Worm (Caenorhabditis elegans) whole organism, L1 larva: ENCODE measurements around the gene pcp-4.

Source experiments
- C16A3.4 ChIP-seq: fragments of 150-350 bp; optimal IDR thresholded peaks from 2 replicates; lab custom pipeline; 2014; ENCODE audit warnings: missing biosample characterization, missing genetic modification characterization
- C34B4.2 ChIP-seq: sonication (generic microtip); optimal IDR thresholded peaks from 2 replicates; lab custom pipeline; 2017; ENCODE audit warnings: mild to moderate bottlenecking, missing genetic modification characterization, missing compliant biosample characterization
- aly-2 ChIP-seq: fragments of 150-350 bp; optimal IDR thresholded peaks from 2 replicates; lab custom pipeline; 2014; ENCODE audit warnings: missing biosample characterization, missing genetic modification characterization
- ama-1 ChIP-seq: fragments of 150-350 bp; optimal IDR thresholded peaks from 2 replicates; lab custom pipeline; 2014
- ceh-8 ChIP-seq: fragments of 200-800 bp; sonication (Bioruptor generic); optimal IDR thresholded peaks from 2 replicates; lab custom pipeline; 2018; ENCODE audit warnings: mild to moderate bottlenecking, missing genetic modification characterization, moderate library complexity, missing compliant biosample characterization
- ceh-82 ChIP-seq, 3 experiments: fragments of 150-350 bp in 1 of 3; sonication (generic microtip) in 2 of 3; optimal IDR thresholded peaks; 2 replicates each; lab custom pipeline; 2014 to 2017; ENCODE audit warnings: missing biosample characterization in 3 of 3, missing genetic modification characterization in 3 of 3
- ceh-88 ChIP-seq: fragments of 200-800 bp; sonication (Bioruptor generic); IDR thresholded peaks from 2 replicates; pipeline ENCODE4 v1.3.6; 2022; ENCODE audit warnings: missing genetic modification characterization, missing compliant biosample characterization
- ceh-90 ChIP-seq: sonication (generic microtip); optimal IDR thresholded peaks from 2 replicates; lab custom pipeline; 2016; ENCODE audit warnings: missing genetic modification characterization, missing compliant biosample characterization
- efl-1 ChIP-seq, 4 experiments: fragments of 150-350 bp; optimal IDR thresholded peaks in 3 of 4; peaks in 1 of 4; 1 replicate in 1 of 4; 2 replicates in 3 of 4; lab custom pipeline; 2014; ENCODE audit warnings: missing biosample characterization in 2 of 4, missing genetic modification characterization in 2 of 4, missing genetic modification reagents in 2 of 4
- efl-3 ChIP-seq: fragments of 200-800 bp; sonication (Bioruptor generic); optimal IDR thresholded peaks from 2 replicates; lab custom pipeline; 2018; ENCODE audit warnings: mild to moderate bottlenecking, missing genetic modification characterization, missing compliant biosample characterization
- egl-13 ChIP-seq: sonication (generic microtip); optimal IDR thresholded peaks from 2 replicates; lab custom pipeline; 2016; ENCODE audit warnings: missing genotype, missing genetic modification reagents, missing genetic modification characterization, missing compliant biosample characterization
- egl-27 ChIP-seq, 2 experiments: fragments of 150-350 bp in 1 of 2; sonication (generic microtip); optimal IDR thresholded peaks; 3 replicates each; lab custom pipeline; 2017 to 2018; ENCODE audit warnings: missing biosample characterization in 2 of 2, missing genetic modification characterization in 2 of 2, missing genetic modification reagents in 2 of 2
- elt-2 ChIP-seq: sonication (generic microtip); optimal IDR thresholded peaks from 2 replicates; lab custom pipeline; 2016; ENCODE audit warnings: missing genetic modification characterization, mild to moderate bottlenecking, inconsistent platforms, missing compliant biosample characterization, missing genetic modification reagents
- ets-5 ChIP-seq: fragments of 200-800 bp; sonication (Bioruptor generic); IDR thresholded peaks from 2 replicates; pipeline ENCODE4 v1.3.6; 2022; ENCODE audit warnings: missing genetic modification characterization, missing compliant biosample characterization
- fkh-4 ChIP-seq: sonication (generic microtip); optimal IDR thresholded peaks from 2 replicates; lab custom pipeline; 2016; ENCODE audit warnings: missing compliant biosample characterization, missing genetic modification characterization, borderline replicate concordance
- hlh-4 ChIP-seq: sonication (generic microtip); optimal IDR thresholded peaks from 2 replicates; lab custom pipeline; 2016; ENCODE audit warnings: mild to moderate bottlenecking, missing genetic modification characterization, missing compliant biosample characterization
- hpl-2 ChIP-seq: fragments of 150-350 bp; optimal IDR thresholded peaks from 2 replicates; lab custom pipeline; 2014; ENCODE audit warnings: missing biosample characterization, missing genetic modification reagents, missing genetic modification characterization
- isw-1 ChIP-seq: fragments of 200-800 bp; sonication (Bioruptor generic); IDR thresholded peaks from 2 replicates; pipeline ENCODE4 v1.3.6; 2022; ENCODE audit warnings: missing genetic modification characterization, missing compliant biosample characterization
- lin-13 ChIP-seq: fragments of 150-350 bp; optimal IDR thresholded peaks from 2 replicates; lab custom pipeline; 2014; ENCODE audit warnings: missing biosample characterization, missing genetic modification reagents, missing genetic modification characterization
- lin-15B ChIP-seq: fragments of 150-350 bp; sonication (generic microtip); optimal IDR thresholded peaks from 3 replicates; lab custom pipeline; 2014; ENCODE audit warnings: missing biosample characterization, missing genetic modification characterization
- lin-39 ChIP-seq: fragments of 150-350 bp; optimal IDR thresholded peaks from 2 replicates; lab custom pipeline; 2014; ENCODE audit warnings: missing biosample characterization, missing genetic modification reagents, missing genetic modification characterization
- lir-3 ChIP-seq: sonication (generic microtip); optimal IDR thresholded peaks from 2 replicates; lab custom pipeline; 2016; ENCODE audit warnings: mild to moderate bottlenecking, missing genetic modification characterization, moderate library complexity, missing compliant biosample characterization; ENCODE audit not compliant: poor library complexity
- lsy-2 ChIP-seq, 2 experiments: fragments of 150-350 bp; optimal IDR thresholded peaks; 2 replicates each; lab custom pipeline; 2014; ENCODE audit warnings: missing biosample characterization in 2 of 2, missing genetic modification characterization in 2 of 2
- mdl-1 ChIP-seq, 2 experiments: fragments of 150-350 bp; optimal IDR thresholded peaks; 2 replicates each; lab custom pipeline; 2014 to 2017; ENCODE audit warnings: missing biosample characterization in 2 of 2, missing genetic modification characterization in 2 of 2, inconsistent platforms in 1 of 2
- nhr-20 ChIP-seq: sonication (generic microtip); optimal IDR thresholded peaks from 2 replicates; lab custom pipeline; 2016; ENCODE audit warnings: mild to moderate bottlenecking, missing genetic modification characterization, missing compliant biosample characterization
- nhr-237 ChIP-seq: fragments of 150-350 bp; optimal IDR thresholded peaks from 2 replicates; lab custom pipeline; 2014; ENCODE audit warnings: missing biosample characterization, missing genetic modification characterization
- nhr-28 ChIP-seq: fragments of 150-350 bp; optimal IDR thresholded peaks from 2 replicates; lab custom pipeline; 2014; ENCODE audit warnings: missing biosample characterization, missing genetic modification characterization
- nhr-71 ChIP-seq: sonication (generic microtip); optimal IDR thresholded peaks from 2 replicates; lab custom pipeline; 2016; ENCODE audit warnings: mild to moderate bottlenecking, missing genetic modification characterization, moderate library complexity, missing compliant biosample characterization
- nhr-76 ChIP-seq: sonication (generic microtip); optimal IDR thresholded peaks from 2 replicates; lab custom pipeline; 2017; ENCODE audit warnings: missing biosample characterization, missing genetic modification characterization
- nhr-85 ChIP-seq: sonication (generic microtip); peaks from one replicate; lab custom pipeline; 2016; ENCODE audit warnings: missing genetic modification characterization, inconsistent platforms, missing compliant biosample characterization
- pax-3 ChIP-seq: fragments of 200-800 bp; sonication (Bioruptor generic); optimal IDR thresholded peaks from 2 replicates; lab custom pipeline; 2018; ENCODE audit warnings: mild to moderate bottlenecking, missing genetic modification characterization, moderate library complexity, missing compliant biosample characterization
- pqm-1 ChIP-seq: sonication (generic microtip); optimal IDR thresholded peaks from 3 replicates; lab custom pipeline; 2017; ENCODE audit warnings: missing biosample characterization, missing genetic modification characterization
- rnt-1 ChIP-seq: sonication (generic microtip); optimal IDR thresholded peaks from 2 replicates; lab custom pipeline; 2016; ENCODE audit warnings: mild to moderate bottlenecking, missing genetic modification characterization, moderate library complexity, missing compliant biosample characterization
- skn-1 ChIP-seq: fragments of 150-350 bp; optimal IDR thresholded peaks from 2 replicates; lab custom pipeline; 2014; ENCODE audit warnings: missing biosample characterization, missing genetic modification characterization
- sox-4 ChIP-seq: sonication (generic microtip); optimal IDR thresholded peaks from 2 replicates; lab custom pipeline; 2016; ENCODE audit warnings: missing genetic modification characterization, missing compliant biosample characterization
- swsn-7 ChIP-seq: sonication (generic microtip); optimal IDR thresholded peaks from 2 replicates; lab custom pipeline; 2016; ENCODE audit warnings: missing genetic modification characterization, missing compliant biosample characterization
- tbx-2 ChIP-seq: sonication (generic microtip); optimal IDR thresholded peaks from 2 replicates; lab custom pipeline; 2016; ENCODE audit warnings: missing genetic modification characterization, missing compliant biosample characterization
- tlp-1 ChIP-seq: fragments of 150-350 bp; optimal IDR thresholded peaks from 2 replicates; lab custom pipeline; 2014; ENCODE audit warnings: missing biosample characterization, missing genetic modification characterization
- vab-15 ChIP-seq: sonication (generic microtip); optimal IDR thresholded peaks from 2 replicates; lab custom pipeline; 2017; ENCODE audit warnings: missing genotype, mild to moderate bottlenecking, missing genetic modification characterization, missing compliant biosample characterization
- zip-4 ChIP-seq: fragments of 200-800 bp; sonication (Bioruptor generic); optimal IDR thresholded peaks from 2 replicates; lab custom pipeline; 2018; ENCODE audit warnings: mild to moderate bottlenecking, missing genetic modification characterization, moderate library complexity, missing compliant biosample characterization

Gene pcp-4

DNA sequence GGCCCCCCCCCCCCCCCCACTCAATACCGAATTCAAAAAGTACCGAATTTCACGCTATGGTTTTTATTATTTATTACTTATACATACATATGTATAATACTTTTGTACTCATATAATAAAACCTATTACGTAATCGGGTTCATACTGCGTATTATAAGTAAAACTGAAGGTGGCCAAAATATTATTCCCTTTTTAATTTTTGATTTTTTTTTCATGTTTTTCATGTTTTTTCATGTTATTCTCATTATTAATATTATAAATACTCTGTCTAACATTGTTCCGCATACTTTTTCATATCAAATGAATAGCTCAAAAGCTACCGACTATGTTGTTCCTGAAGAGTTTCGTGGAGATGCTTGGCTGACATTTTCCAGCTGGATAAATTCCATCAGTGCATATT, 5.3 kb upstream of the pcp-4 start, which contains the start of gene srw-38 (continued):
- TF ChIP-seq isw-1 (GFP tag; lab: Robert Waterston, UW): no peak

DNA sequence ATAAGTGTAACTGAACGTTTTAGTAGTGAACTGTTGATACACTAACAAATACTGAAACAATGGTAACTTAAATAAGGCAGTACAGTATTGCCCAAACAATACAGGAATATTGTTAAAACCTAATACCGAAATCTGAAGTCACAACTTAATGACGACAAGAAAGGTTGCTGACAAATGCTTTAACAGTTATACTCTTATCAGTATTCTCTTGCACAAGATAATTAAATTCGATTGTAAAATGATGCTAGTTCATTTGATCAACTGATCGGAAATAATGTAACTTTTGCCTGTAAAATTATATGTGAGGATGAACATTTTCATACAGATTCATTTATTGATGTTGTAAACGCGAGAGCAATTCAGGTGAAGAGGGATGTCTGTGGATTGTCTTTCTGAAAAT, 777 bp upstream of the pcp-4 start:
- TF ChIP-seq nhr-71 (tag; lab: Kevin White, UChicago): no peak
- TF ChIP-seq ceh-90 (tag; lab: Kevin White, UChicago): no peak
- TF ChIP-seq elt-2 (tag; lab: Kevin White, UChicago): peak; percentile 25

DNA sequence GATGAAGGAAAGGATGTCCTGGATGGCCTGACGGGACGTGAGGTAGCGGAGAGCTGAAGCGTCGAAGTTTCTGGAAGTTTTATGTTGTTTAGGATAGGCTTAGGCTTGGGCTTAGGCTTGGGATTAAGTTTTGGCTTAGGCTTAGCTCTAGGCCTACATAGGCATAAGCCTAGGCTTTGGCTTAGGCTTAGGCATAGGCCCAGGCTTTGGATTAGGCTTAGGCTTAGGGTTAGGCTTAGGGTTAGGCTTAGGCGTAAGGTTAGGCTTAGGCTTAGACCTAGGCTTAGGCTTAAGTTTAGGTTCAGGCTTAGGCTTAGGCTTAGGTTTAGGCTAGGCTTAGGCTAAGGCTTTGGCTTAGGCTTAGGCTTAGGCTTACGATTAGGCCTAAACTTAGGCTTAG, 1.6 kb downstream of the pcp-4 start:
- TF ChIP-seq egl-27 (tag; optimal IDR thresholded peaks at IDR 0.05; lab: Kevin White, UChicago) (no peak), lin-13 (no peak), nhr-76 (tag; lab: Kevin White, UChicago) (no peak), sox-4 (tag; lab: Kevin White, UChicago) (no peak), ama-1 (lab: Kevin White, UChicago) (no peak), mdl-1 (tag; optimal IDR thresholded peaks at IDR 0.05; lab: Kevin White, UChicago) (no peak), skn-1 (tag; lab: Kevin White, UChicago) (no peak), nhr-28 (tag; lab: Kevin White, UChicago) (no peak), vab-15 (tag; lab: Kevin White, UChicago) (no peak), ceh-88 (no peak), lin-15B (tag; lab: Kevin White, UChicago) (no peak)

DNA sequence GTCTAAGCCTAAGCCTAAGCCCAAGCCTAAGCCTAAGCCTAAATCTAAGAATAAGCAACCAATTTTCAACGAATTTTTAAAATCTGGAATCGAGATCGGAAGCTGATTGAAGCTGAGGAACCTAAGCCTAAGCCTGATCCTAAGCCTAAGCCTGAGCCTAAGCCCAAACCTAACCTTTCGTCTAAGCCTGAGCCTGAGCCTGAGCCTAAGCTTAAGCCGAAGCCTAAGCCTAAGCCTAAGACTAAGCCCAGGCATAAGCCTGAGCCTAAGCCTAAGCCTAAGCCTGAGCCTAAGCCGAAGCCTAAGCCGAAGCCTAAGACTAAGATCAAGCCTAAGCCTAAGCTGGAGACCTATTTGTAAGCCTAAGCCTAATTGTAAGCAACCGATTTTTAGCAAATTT, 3.3 kb downstream of the pcp-4 start:
- TF ChIP-seq C16A3.4 (tag; lab: Kevin White, UChicago): no peak
- no peak for TF ChIP-seq fkh-4 (tag; lab: Kevin White, UChicago)
- TF ChIP-seq zip-4 (GFP tag; lab: Kevin White, UChicago): no peak
- TF ChIP-seq nhr-20 (tag; lab: Kevin White, UChicago): no peak
- TF ChIP-seq lsy-2 (tag; optimal IDR thresholded peaks at IDR 0.05; lab: Kevin White, UChicago): no peak
- no peak for TF ChIP-seq efl-1 (optimal IDR thresholded peaks at IDR 0.05; lab: Kevin White, UChicago)
- no peak for TF ChIP-seq efl-1 (GFP tag; optimal IDR thresholded peaks at IDR 0.05 in 1 of 2; lab: Kevin White, UChicago)
- TF ChIP-seq lir-3 (tag; lab: Kevin White, UChicago): no peak
- TF ChIP-seq hpl-2: no peak
- no peak for TF ChIP-seq lin-39 (tag; lab: Kevin White, UChicago)
- TF ChIP-seq efl-3 (GFP tag; lab: Kevin White, UChicago): no peak
- TF ChIP-seq tbx-2 (tag; lab: Kevin White, UChicago): no peak
- no peak for TF ChIP-seq hlh-4
- TF ChIP-seq nhr-85 (tag; lab: Kevin White, UChicago): no peak
- TF ChIP-seq ceh-82 (tag; optimal IDR thresholded peaks at IDR 0.05; lab: Kevin White, UChicago): no peak
- no peak for TF ChIP-seq ceh-8 (GFP tag; lab: Kevin White, UChicago)
- TF ChIP-seq, all 84 proteins: peak for 0

DNA sequence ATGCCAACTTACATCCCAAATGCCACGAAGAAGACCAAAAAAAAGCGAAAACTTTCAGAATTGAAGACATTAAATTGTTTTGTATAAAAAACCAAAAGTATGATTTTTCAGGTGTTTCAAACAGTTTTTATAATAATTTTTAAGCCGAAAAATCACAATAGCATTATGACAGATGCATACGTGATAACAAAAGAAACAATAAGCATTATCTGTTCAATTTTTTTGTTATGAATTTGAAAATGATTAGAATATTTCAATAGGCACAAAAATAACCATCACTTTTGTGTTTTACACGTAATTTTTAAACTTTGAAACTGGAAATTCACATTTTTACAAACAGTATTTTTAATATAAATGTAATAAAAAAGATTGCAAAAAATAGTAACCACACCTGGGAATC, 8.7 kb downstream of the pcp-4 start, which contains the start of gene Y116F11B.17:
Gene Y116F11B.17 (minus strand): TSS at position 101 of the 400 bp plus-strand sequence.
- TF ChIP-seq pqm-1: no peak
- no peak for TF ChIP-seq efl-1 (optimal IDR thresholded peaks at IDR 0.05; lab: Kevin White, UChicago)
- TF ChIP-seq efl-1 (GFP tag; optimal IDR thresholded peaks at IDR 0.05 in 1 of 2; lab: Kevin White, UChicago): no peak
- TF ChIP-seq swsn-7 (tag; lab: Kevin White, UChicago): no peak
- no peak for TF ChIP-seq egl-13
- no peak for TF ChIP-seq C34B4.2
- TF ChIP-seq rnt-1 (tag; lab: Kevin White, UChicago): no peak
- TF ChIP-seq ets-5 (GFP tag; lab: Robert Waterston, UW): no peak
- TF ChIP-seq lsy-2 (tag; optimal IDR thresholded peaks at IDR 0.05; lab: Kevin White, UChicago): no peak
- no peak for TF ChIP-seq aly-2
- no peak for TF ChIP-seq tlp-1
- TF ChIP-seq nhr-237 (tag; lab: Kevin White, UChicago): no peak
- TF ChIP-seq nhr-28 (tag; lab: Kevin White, UChicago): no peak
- TF ChIP-seq pax-3 (tag; lab: Kevin White, UChicago): no peak
